Fruit fly (Drosophila melanogaster): Measurements from ENCODE around the gene CG8188.

dm6 chrX:17741864-17742297 is 39.1 kb upstream of the CG8188 start:
- TF ChIP-seq CG4496 (GFP tag; IDR thresholded peaks at IDR 0.05), result no peak
- no peak for TF ChIP-seq CG9948 (tag; optimal IDR thresholded peaks at IDR 0.05)
- TF ChIP-seq CG14655 (GFP tag; optimal IDR thresholded peaks at IDR 0.05), result no peak
- no peak for TF ChIP-seq EcR (GFP tag; optimal IDR thresholded peaks at IDR 0.05)
- TF ChIP-seq fd96Ca (GFP tag; IDR thresholded peaks at IDR 0.05), result no peak
- TF ChIP-seq gl (tag; optimal IDR thresholded peaks at IDR 0.05), result no peak
- TF ChIP-seq CG12605 (GFP tag; IDR thresholded peaks at IDR 0.05), result no peak
- TF ChIP-seq Pif1B (GFP tag; optimal IDR thresholded peaks at IDR 0.05), result no peak
- no peak for TF ChIP-seq D1 (tag; optimal IDR thresholded peaks at IDR 0.05)
- no peak for TF ChIP-seq Snoo (tag; optimal IDR thresholded peaks at IDR 0.05)
- no peak for TF ChIP-seq CG8159 (tag; optimal IDR thresholded peaks at IDR 0.05)
